Worm (Caenorhabditis elegans): Measurements from ENCODE around the gene daf-41.

DNA sequence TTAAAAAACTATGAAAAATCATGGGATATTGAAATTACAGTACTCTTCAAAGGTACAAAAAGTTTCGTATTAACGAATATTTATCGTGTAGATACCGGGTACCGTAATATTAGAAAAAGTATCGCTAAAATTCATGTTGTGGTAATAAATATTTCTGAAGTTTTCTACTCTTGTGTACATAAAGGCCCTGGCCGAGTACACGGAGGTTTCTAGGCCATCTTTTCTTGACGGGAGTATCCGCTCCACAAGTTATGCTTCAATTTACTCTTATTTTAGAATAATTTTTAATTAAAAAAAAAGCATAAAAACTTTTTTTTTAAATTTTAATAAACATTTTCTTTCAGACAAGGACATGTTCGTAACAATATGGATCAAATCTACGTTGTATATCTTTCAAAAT lies 41.4 kb downstream of the daf-41 start:
- TF ChIP-seq unc-62 (GFP tag; optimal IDR thresholded peaks at IDR 0.05) (no peak), zag-1 (tag; optimal IDR thresholded peaks at IDR 0.05) (no peak), ztf-11 (tag; optimal IDR thresholded peaks at IDR 0.05) (no peak), snpc-4 (tag; optimal IDR thresholded peaks at IDR 0.05) (no peak), ces-1 (GFP tag; optimal IDR thresholded peaks at IDR 0.05) (no peak), pqm-1 (tag; optimal IDR thresholded peaks at IDR 0.05) (no peak), ceh-82 (tag; optimal IDR thresholded peaks at IDR 0.05) (no peak), nhr-84 (tag; optimal IDR thresholded peaks at IDR 0.05) (no peak)
